Fruit fly (Drosophila melanogaster): ENCODE measurements around the gene CG7099.

DNA sequence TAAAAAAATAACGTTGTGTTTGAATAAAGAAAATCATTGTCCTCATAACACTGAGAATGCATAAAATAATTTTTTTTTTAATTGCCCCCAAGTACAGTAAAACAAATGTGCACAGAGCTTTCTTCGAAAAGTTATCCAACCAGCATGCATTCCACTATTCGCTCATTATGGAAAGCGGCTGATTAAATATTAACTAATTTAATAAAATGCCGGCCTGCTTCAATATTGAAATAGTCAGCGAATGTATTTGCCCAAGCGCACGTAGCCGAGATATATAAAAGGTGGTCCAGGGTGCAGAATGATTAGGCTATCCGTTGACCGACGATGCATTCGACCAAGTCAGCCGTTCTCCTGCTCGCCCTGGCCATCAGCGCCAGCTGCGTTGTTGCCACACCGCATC lies 39.9 kb upstream of the CG7099 start, which contains the start of gene CG16826:
- TF ChIP-seq CG18262 (tag; optimal IDR thresholded peaks at IDR 0.05) (no peak), insv (GFP tag; optimal IDR thresholded peaks at IDR 0.05) (no peak), Sin3A (optimal IDR thresholded peaks at IDR 0.05) (no peak), CG17385 (GFP tag; optimal IDR thresholded peaks at IDR 0.05) (no peak), fd64A (GFP tag; optimal IDR thresholded peaks at IDR 0.05) (no peak), NC2β (GFP tag; optimal IDR thresholded peaks at IDR 0.05) (no peak), otp (GFP tag; IDR thresholded peaks at IDR 0.05) (no peak), caup (GFP tag; optimal IDR thresholded peaks at IDR 0.05; ENCODE audit: severe bottlenecking) (no peak), bsh (GFP tag; optimal IDR thresholded peaks at IDR 0.05) (no peak), Usf (GFP tag; optimal IDR thresholded peaks at IDR 0.05) (no peak), bigmax (GFP tag; optimal IDR thresholded peaks at IDR 0.05) (no peak)

Measured in whole organism, embryonic.